Comparison of ENCODE assay signal across 5 fruit fly cellular contexts in the genomic region with DNA sequence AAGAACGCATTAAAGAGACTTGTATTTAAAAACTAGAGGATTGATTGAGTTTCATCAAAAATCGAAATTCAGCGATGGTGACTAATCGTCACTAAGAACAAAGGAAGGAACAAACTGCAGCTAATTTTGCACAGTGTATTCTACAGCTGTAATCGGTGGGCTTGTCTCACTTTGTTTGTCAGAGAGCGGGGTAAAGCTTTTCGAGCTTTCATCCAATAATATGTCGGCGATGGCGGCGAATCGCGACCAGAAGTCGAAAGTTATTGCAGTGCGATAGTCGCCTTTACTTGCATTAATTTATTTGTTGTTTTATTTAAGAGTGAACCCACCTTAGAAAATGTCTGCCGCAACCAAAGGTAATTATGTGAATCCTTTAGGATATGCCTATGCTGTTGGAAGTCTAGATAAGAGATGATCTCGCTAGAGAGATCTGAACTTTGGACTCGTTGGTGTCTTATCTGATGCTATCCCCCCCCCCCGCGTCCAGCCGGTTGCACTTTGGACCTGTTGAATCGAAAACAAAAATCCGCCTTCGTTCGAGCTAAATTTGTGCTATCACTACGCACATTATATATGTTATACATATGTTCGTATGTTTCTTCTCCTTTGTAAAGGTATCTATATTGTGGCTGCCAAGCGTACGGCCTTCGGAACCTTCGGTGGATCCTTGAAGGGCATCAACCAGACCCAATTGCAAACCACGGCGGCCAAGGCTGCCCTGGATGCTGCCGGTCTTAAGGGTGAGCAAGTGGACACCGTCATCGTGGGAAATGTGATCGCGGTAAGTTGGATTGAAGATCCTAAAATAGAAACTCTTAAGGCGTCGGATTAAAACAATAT.
TF ChIP-seq lines count a peak whose summit lies in the region.

A gene (plus strand): TSS at position 243 of the 840 bp plus-strand sequence.

TF ChIP-seq in whole organism, adult, 20 proteins besides CTCF, POLR2A, EP300 and RAD21 (continued from another document):
- TF ChIP-seq Clk (GFP tag; optimal IDR thresholded peaks at IDR 0.05; lab: Kevin White, UChicago) (peak; percentile 90), CG14711 (tag; optimal IDR thresholded peaks at IDR 0.05; lab: Kevin White, UChicago) (peak; percentile 45), Mnt (GFP tag; optimal IDR thresholded peaks at IDR 0.05; lab: Kevin White, UChicago) (peak; percentile 82), kay (GFP tag; lab: Kevin White, UChicago; ENCODE audit: borderline replicate concordance) (no peak), CG12768 (GFP tag; optimal IDR thresholded peaks at IDR 0.05; lab: Kevin White, UChicago) (peak; percentile 100)

TF ChIP-seq in whole organism, embryonic, 481 proteins besides CTCF, POLR2A, EP300 and RAD21 (continued from another document and continues in another):
- TF ChIP-seq CG42726 (GFP tag; IDR thresholded peaks at IDR 0.05; lab: Robert Waterston, UW; ENCODE audit: partially characterized antibody) (no peak), pum (GFP tag; optimal IDR thresholded peaks at IDR 0.05; lab: Kevin White, UChicago) (no peak), Fer2 (tag; optimal IDR thresholded peaks at IDR 0.05; lab: Kevin White, UChicago) (no peak), CG11560 (tag; IDR thresholded peaks at IDR 0.05; lab: Robert Waterston, UW) (no peak), chm (GFP tag; IDR thresholded peaks at IDR 0.05; lab: Robert Waterston, UW) (peak; percentile 64; the same call in 1 of the 2 replicates), CG11695 (GFP tag; IDR thresholded peaks at IDR 0.05; lab: Robert Waterston, UW) (peak; percentile 63), CG8281 (tag; optimal IDR thresholded peaks at IDR 0.05; lab: Kevin White, UChicago) (no peak), D19A (tag; optimal IDR thresholded peaks at IDR 0.05; lab: Kevin White, UChicago) (peak; percentile 40), CG18599 (GFP tag; optimal IDR thresholded peaks at IDR 0.05; lab: Kevin White, UChicago) (peak; percentile 73), grn (GFP tag; optimal IDR thresholded peaks at IDR 0.05; lab: Kevin White, UChicago) (peak; percentile 78), CG12391 (tag; optimal IDR thresholded peaks at IDR 0.05; lab: Kevin White, UChicago) (peak; percentile 75), Bgb (GFP tag; IDR thresholded peaks at IDR 0.05; lab: Robert Waterston, UW; ENCODE audit: partially characterized antibody) (0 out of 2 replicates have a peak, but pooled peaks have one; percentile 11), wek (GFP tag; optimal IDR thresholded peaks at IDR 0.05; lab: Kevin White, UChicago) (peak; percentile 54), CG13775 (GFP tag; optimal IDR thresholded peaks at IDR 0.05; lab: Kevin White, UChicago) (peak; percentile 17), CG30020 (tag; optimal IDR thresholded peaks at IDR 0.05; lab: Kevin White, UChicago) (no peak), CG8089 (GFP tag; optimal IDR thresholded peaks at IDR 0.05; lab: Kevin White, UChicago) (no peak), Hr39 (optimal IDR thresholded peaks at IDR 0.05; lab: Kevin White, UChicago) (no peak), Eip74EF (GFP tag; optimal IDR thresholded peaks at IDR 0.05; lab: Kevin White, UChicago) (peak in 1 of 2 experiments; percentile 65), CG34224 (GFP tag; IDR thresholded peaks at IDR 0.05; lab: Robert Waterston, UW; ENCODE audit: partially characterized antibody) (no peak), Fer1 (GFP tag; optimal IDR thresholded peaks at IDR 0.05; lab: Kevin White, UChicago) (peak; percentile 72), CG13624 (GFP tag; optimal IDR thresholded peaks at IDR 0.05; lab: Kevin White, UChicago) (peak; percentile 37), nmo (GFP tag; optimal IDR thresholded peaks at IDR 0.05; lab: Kevin White, UChicago) (peak; percentile 22), CG11247 (GFP tag; IDR thresholded peaks at IDR 0.05; lab: Robert Waterston, UW) (peak; percentile 40), CG10543 (GFP tag; optimal IDR thresholded peaks at IDR 0.05; lab: Kevin White, UChicago) (peak; percentile 59), Pdp1 (GFP tag; optimal IDR thresholded peaks at IDR 0.05; lab: Kevin White, UChicago) (peak; percentile 45 to 47), CG2116 (GFP tag; optimal IDR thresholded peaks at IDR 0.05; lab: Kevin White, UChicago) (peak; percentile 21), her (GFP tag; optimal IDR thresholded peaks at IDR 0.05; lab: Kevin White, UChicago) (peak; percentile 75), tin (GFP tag; optimal IDR thresholded peaks at IDR 0.05; lab: Kevin White, UChicago) (peak; percentile 36)

TF ChIP-seq in whole organism, prepupa, 60 proteins besides CTCF, POLR2A, EP300 and RAD21 (continued from another document and continues in another):
- peak; percentile 100 for TF ChIP-seq CG6854 (GFP tag; optimal IDR thresholded peaks at IDR 0.05; lab: Kevin White, UChicago)
- peak; percentile 80 for TF ChIP-seq CG32006 (GFP tag; optimal IDR thresholded peaks at IDR 0.05; lab: Kevin White, UChicago)
- peak; percentile 10; the same call in 1 of the 2 replicates for TF ChIP-seq CG11294 (GFP tag; IDR thresholded peaks at IDR 0.05; lab: Robert Waterston, UW)
- TF ChIP-seq CG34406 (GFP tag; optimal IDR thresholded peaks at IDR 0.05; lab: Kevin White, UChicago) = peak; percentile 59
- TF ChIP-seq vri (GFP tag; optimal IDR thresholded peaks at IDR 0.05; lab: Kevin White, UChicago) = peak; percentile 82
- peak; percentile 100 for TF ChIP-seq CG6276 (GFP tag; optimal IDR thresholded peaks at IDR 0.05; lab: Kevin White, UChicago)
- TF ChIP-seq fd59A (GFP tag; optimal IDR thresholded peaks at IDR 0.05; lab: Kevin White, UChicago) = peak; percentile 39
- TF ChIP-seq Gug (GFP tag; IDR thresholded peaks at IDR 0.05; lab: Robert Waterston, UW) = peak; percentile 73
- peak; percentile 97 for TF ChIP-seq CG8119 (GFP tag; IDR thresholded peaks at IDR 0.05; lab: Robert Waterston, UW)
- peak; percentile 98 for TF ChIP-seq CG10669 (GFP tag; optimal IDR thresholded peaks at IDR 0.05; lab: Kevin White, UChicago)
- TF ChIP-seq CG15336 (GFP tag; IDR thresholded peaks at IDR 0.05; lab: Robert Waterston, UW) = peak; percentile 94
- TF ChIP-seq dsx (GFP tag; optimal IDR thresholded peaks at IDR 0.05; lab: Kevin White, UChicago; ENCODE audit: poor library complexity, severe bottlenecking) = peak; percentile 92
- TF ChIP-seq CG7368 (GFP tag; optimal IDR thresholded peaks at IDR 0.05; lab: Kevin White, UChicago) = peak; percentile 96
- peak; percentile 57 for TF ChIP-seq Smox (GFP tag; optimal IDR thresholded peaks at IDR 0.05; lab: Kevin White, UChicago)
- peak; percentile 77 for TF ChIP-seq achi (GFP tag; optimal IDR thresholded peaks at IDR 0.05; lab: Kevin White, UChicago)
- TF ChIP-seq Hr39 (GFP tag; optimal IDR thresholded peaks at IDR 0.05; lab: Kevin White, UChicago) = peak; percentile 43
- TF ChIP-seq Sox15 (GFP tag; optimal IDR thresholded peaks at IDR 0.05; lab: Kevin White, UChicago) = no peak
- TF ChIP-seq eg (GFP tag; IDR thresholded peaks at IDR 0.05; lab: Robert Waterston, UW) = peak; percentile 91
- peak; percentile 81 for TF ChIP-seq CG8632 (GFP tag; optimal IDR thresholded peaks at IDR 0.05; lab: Kevin White, UChicago)
- TF ChIP-seq OdsH (GFP tag; optimal IDR thresholded peaks at IDR 0.05; lab: Kevin White, UChicago) = peak; percentile 65
- peak; percentile 92 for TF ChIP-seq CG3919 (GFP tag; optimal IDR thresholded peaks at IDR 0.05; lab: Kevin White, UChicago)
- peak; percentile 58 for TF ChIP-seq CG10631 (GFP tag; optimal IDR thresholded peaks at IDR 0.05; lab: Kevin White, UChicago)
- TF ChIP-seq CG6808 (GFP tag; optimal IDR thresholded peaks at IDR 0.05; lab: Kevin White, UChicago) = peak; percentile 99
- TF ChIP-seq CG9139 (GFP tag; optimal IDR thresholded peaks at IDR 0.05; lab: Kevin White, UChicago) = peak; percentile 100
- peak; percentile 96 for TF ChIP-seq CG1621 (tag; optimal IDR thresholded peaks at IDR 0.05; lab: Kevin White, UChicago)
- TF ChIP-seq Sox102F (GFP tag; optimal IDR thresholded peaks at IDR 0.05; lab: Kevin White, UChicago) = peak; percentile 88
- TF ChIP-seq lz (GFP tag; optimal IDR thresholded peaks at IDR 0.05; lab: Kevin White, UChicago) = peak; percentile 66
- TF ChIP-seq Hr38 (GFP tag; optimal IDR thresholded peaks at IDR 0.05; lab: Kevin White, UChicago) = peak; percentile 67
- TF ChIP-seq Eip75B (GFP tag; optimal IDR thresholded peaks at IDR 0.05; lab: Kevin White, UChicago) = peak; percentile 82

TF ChIP-seq in whole organism, pupa, 21 proteins besides CTCF, POLR2A, EP300 and RAD21 (continued from another document):
- peak; percentile 93 for TF ChIP-seq CG8159 (tag; optimal IDR thresholded peaks at IDR 0.05; lab: Kevin White, UChicago)
- TF ChIP-seq CG9948 (tag; optimal IDR thresholded peaks at IDR 0.05; lab: Kevin White, UChicago) = peak; percentile 77
- TF ChIP-seq Ets98B (GFP tag; IDR thresholded peaks at IDR 0.05; lab: Robert Waterston, UW) = peak; percentile 91

TF ChIP-seq in whole organism, wandering third instar larva, 38 proteins besides CTCF, POLR2A, EP300 and RAD21 (continued from another document):
- TF ChIP-seq usp (GFP tag; optimal IDR thresholded peaks at IDR 0.05; lab: Kevin White, UChicago) (no peak), br (GFP tag; optimal IDR thresholded peaks at IDR 0.05; lab: Kevin White, UChicago) (peak; percentile 65), Vsx2 (GFP tag; optimal IDR thresholded peaks at IDR 0.05; lab: Kevin White, UChicago; ENCODE audit: partially characterized antibody) (no peak), Sp1 (GFP tag; optimal IDR thresholded peaks at IDR 0.05; lab: Kevin White, UChicago) (peak; percentile 82), GATAd (GFP tag; optimal IDR thresholded peaks at IDR 0.05; lab: Kevin White, UChicago) (no peak), pan (optimal IDR thresholded peaks at IDR 0.05; lab: Kevin White, UChicago) (no peak), sv (GFP tag; optimal IDR thresholded peaks at IDR 0.05; lab: Kevin White, UChicago) (peak; percentile 26), fru (GFP tag; optimal IDR thresholded peaks at IDR 0.05; lab: Kevin White, UChicago) (peak; percentile 64), Jra (GFP tag; optimal IDR thresholded peaks at IDR 0.05; lab: Kevin White, UChicago) (peak; percentile 85), HLH106 (tag; optimal IDR thresholded peaks at IDR 0.05; lab: Kevin White, UChicago) (peak; percentile 35), psq (GFP tag; optimal IDR thresholded peaks at IDR 0.05; lab: Kevin White, UChicago) (peak; percentile 43), ey (GFP tag; optimal IDR thresholded peaks at IDR 0.05; lab: Kevin White, UChicago) (peak; percentile 42), Rel (GFP tag; optimal IDR thresholded peaks at IDR 0.05; lab: Kevin White, UChicago) (peak; percentile 86), Rel (tag; optimal IDR thresholded peaks at IDR 0.05; lab: Kevin White, UChicago) (peak; percentile 71), sage (GFP tag; optimal IDR thresholded peaks at IDR 0.05; lab: Kevin White, UChicago) (peak; percentile 58), brk (GFP tag; optimal IDR thresholded peaks at IDR 0.05; lab: Kevin White, UChicago) (no peak), Hnf4 (GFP tag; optimal IDR thresholded peaks at IDR 0.05; lab: Kevin White, UChicago) (peak; percentile 100), dmrt93B (GFP tag; optimal IDR thresholded peaks at IDR 0.05; lab: Kevin White, UChicago) (no peak), Dfd (GFP tag; optimal IDR thresholded peaks at IDR 0.05; lab: Kevin White, UChicago) (no peak)
